Worm (Caenorhabditis elegans): ENCODE results near the gene gadr-3.

The gadr-3 gene

DNA sequence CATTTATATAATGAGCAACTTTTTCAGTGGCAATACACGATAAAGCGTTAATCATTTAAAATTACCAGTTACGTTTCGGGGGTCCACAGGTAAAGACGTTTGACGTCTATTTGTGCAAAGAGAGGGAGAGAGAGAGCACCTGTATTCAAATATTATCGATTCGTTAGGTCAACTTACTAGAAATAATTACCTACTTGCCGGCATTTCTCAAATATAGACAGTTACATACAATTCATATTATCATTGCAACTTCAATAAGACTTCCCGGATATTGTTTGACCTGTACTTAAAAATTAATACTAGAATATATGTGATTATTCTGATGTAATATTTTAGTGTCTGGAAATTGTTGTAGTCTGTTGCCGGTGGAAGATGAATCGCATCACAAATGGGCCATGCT lies at the start of gene gadr-3:
gadr-3 (minus strand) TSS at position 101 of the 400 bp plus-strand sequence.
- TF ChIP-seq unc-62 (GFP tag; optimal IDR thresholded peaks at IDR 0.05) = no peak

DNA sequence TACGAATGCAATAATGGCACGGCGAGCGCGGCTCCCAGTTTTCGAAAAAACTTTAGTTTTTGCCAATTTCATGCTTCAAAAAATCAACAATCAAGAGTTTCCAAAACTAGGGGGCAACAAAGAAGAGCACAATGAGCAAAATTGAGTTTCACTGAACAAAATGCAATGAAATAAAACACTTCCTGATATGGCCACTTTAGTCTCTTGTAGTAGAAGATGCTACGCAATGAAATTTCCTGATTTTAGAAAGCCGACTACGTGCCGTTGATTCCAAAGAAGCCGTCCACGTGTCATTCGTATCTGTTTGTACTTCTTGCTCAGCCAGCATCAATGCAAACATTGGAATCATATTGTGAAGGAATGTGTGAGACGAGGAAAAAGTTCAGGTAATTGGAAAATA lies 48.6 kb upstream of the gadr-3 start:
- TF ChIP-seq unc-62 (GFP tag; optimal IDR thresholded peaks at IDR 0.05) = no peak

DNA sequence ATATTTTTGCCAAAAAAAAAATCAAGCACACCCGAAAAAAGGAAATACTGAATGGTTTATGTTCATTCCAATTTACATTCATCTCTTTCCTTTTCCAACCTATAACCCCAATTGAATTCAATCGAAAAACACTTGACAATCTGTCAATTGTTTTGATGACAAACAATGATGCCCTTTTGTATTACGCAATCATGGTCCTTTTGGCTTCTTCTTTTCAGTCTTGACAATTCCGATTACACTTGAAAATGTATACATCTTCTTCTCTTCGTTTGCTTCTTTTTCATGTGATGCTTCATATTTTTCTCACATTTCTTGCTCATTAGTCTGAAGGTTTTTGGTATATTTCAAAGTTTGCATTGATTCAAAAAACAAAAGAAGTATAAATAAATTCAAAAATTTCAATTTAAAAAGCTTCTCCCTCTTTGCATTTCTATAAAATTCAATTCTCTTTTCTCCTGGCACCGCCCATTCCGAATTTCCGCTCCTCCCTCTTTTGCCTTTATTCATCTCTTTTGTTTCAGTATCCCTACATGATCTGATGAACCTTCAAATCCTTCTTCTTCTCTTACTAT lies 45.5 kb upstream of the gadr-3 start, which contains the start of gene C56G2.4:
C56G2.4 (plus strand) TSS at position 522 of the 572 bp plus-strand sequence.
- no peak for TF ChIP-seq unc-62 (GFP tag; optimal IDR thresholded peaks at IDR 0.05)

DNA sequence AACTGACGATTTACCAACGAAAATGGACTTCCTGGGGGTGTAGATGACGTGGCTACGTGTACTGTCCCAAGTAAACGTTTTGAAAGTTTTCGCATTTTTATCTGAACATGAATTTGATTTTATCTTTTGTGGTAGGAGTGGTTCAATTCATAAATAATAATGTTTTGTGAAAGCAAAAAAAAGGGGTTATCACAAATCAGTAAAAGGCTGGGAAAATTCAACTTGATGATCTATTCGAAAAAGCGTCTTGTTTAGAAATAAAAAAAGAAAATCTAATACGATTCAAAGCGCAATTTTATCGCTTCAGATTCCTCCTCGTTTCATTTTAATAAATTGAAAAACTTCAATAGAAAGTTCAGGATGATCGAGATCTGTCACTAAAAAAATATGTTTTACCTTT lies 38.3 kb upstream of the gadr-3 start, which contains the start of gene C56G2.5:
C56G2.5 (minus strand) TSS at position 101 of the 400 bp plus-strand sequence.
- no peak for TF ChIP-seq unc-62 (GFP tag; optimal IDR thresholded peaks at IDR 0.05)

DNA sequence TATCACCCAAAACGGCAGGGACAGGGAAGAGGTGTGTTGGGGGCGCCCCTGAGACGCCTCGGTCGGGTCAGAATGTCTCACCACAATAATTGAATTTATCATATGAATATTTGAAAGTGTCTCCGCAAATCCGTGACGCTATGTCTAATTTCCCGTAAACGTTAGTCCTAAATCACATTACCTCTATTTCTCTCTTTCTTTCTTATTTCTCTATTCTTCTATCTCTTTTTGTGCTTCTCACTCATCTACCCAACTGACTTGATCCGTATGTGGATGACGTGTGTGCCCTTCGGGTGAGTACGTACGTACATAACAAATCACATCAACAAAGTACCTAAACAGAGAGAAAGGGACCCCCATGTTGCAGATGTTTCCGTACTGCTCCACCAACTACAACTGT lies 31.6 kb upstream of the gadr-3 start:
- TF ChIP-seq unc-62 (GFP tag; optimal IDR thresholded peaks at IDR 0.05) = no peak

DNA sequence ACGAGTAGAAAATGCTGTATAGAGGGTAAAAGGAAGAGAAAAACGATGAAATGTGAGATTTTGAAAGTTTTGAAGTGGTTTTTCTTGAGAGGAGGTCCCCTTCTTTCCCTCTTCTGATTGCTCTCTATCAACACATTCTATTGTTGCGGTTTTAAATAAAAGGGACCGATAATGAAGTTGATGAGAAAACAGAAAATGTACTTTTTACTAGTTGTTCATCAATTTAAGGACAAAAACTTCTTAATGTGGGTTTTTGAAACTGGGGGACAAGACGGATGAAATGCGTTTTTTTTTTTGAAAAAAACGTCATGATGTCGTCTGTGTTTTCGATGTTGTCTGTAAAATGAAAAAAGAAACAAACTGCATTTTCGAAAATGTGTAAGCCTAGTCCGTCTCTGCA lies 31.0 kb upstream of the gadr-3 start:
- TF ChIP-seq unc-62 (GFP tag; optimal IDR thresholded peaks at IDR 0.05) = no peak

DNA sequence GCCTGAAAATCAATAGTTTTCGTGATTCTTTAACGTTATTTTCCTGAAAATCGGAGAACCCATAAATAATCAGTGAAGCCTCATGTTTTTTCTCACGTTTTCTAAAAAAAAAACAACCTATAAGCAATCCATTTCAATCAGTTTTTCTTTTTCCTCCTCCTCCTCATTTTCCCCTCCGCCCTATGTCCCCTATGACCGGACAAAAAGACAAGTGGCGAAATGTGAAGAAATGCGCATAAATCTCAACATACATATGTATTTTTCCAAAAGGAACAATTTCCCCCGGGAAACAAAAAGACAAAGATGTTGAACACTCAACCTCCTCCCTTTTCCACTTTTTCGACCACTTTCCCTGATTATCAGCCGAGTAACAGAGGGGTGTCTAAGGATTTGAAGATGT lies 29.7 kb upstream of the gadr-3 start:
- TF ChIP-seq unc-62 (GFP tag; optimal IDR thresholded peaks at IDR 0.05) = no peak

DNA sequence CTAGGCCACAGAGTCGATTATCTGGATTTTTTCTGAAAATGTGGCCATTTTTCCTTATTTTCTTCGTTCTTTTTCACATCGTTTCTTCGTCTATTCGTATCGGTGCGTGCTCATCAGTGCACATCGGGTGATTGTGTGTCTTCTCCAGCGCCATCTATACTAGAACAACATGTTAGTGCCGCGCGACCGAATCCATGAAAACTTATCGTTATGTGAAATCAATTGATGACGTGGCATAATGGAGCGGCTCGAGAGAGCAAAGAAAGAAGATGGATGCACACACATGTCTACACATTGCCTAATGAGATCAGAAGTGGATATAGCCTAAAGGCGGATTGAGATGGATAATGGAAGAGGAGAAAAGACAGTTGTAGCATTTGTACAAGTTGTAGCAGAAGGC lies 26.5 kb upstream of the gadr-3 start:
- TF ChIP-seq unc-62 (GFP tag; optimal IDR thresholded peaks at IDR 0.05) = no peak

DNA sequence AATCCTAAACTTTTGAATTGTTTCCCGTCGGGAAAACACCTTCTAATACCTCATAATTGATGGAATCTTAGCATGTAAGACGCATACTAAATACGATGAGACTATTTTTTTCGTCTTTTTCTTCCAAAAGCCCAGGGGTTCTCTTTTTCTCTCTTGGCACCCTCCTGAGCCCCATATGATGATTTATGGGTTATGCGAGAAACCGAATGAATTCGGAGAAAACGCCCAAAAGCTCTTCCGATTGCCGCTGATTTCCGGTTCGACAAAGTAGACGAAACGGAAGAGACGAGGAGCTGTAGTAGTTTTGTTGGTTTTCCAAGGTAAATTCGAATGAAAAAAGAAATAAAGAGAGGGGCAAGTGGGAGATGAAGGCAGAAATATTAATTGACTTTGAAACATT lies 25.7 kb upstream of the gadr-3 start:
- no peak for TF ChIP-seq unc-62 (GFP tag; optimal IDR thresholded peaks at IDR 0.05)

DNA sequence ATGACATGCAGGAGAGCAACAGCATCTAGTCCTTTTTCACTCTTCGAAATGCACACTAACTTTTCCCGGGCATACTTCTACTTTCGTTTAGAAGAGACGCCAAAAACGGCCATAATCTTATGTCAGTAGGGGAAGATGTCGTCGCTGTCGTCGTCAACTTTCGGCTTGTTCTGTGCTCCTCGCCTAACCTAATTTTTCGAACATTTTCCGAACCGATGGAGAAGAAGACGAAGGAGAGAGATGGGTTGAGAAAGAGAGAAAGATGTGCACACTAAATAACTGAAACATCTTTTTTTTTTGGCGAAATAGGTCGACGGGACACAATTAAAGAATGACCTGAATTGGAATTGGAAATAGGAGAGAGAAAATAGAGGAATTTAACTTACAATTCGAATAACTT lies 24.6 kb upstream of the gadr-3 start:
- no peak for TF ChIP-seq unc-62 (GFP tag; optimal IDR thresholded peaks at IDR 0.05)

DNA sequence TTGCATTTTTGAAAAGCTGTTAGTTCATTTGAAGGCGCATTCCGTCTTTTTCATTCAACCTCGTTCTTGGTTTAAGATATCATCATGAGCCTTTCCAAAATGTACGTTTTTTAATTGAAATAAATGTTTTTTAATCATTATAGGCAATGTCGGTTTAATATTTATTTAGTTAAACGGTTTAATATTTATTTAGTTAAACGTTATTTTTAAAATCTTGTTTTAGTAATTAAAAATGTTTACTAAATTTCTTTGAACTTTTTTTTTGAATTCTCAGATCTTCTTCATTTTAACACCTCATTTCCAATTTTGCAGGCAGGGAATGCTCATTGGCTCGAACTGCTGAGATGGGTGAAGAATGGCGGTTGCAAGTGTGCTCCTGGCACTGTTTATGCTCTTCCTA lies 23.3 kb upstream of the gadr-3 start, which contains the start of gene gar-2:
gar-2 (plus strand) TSS at position 301 of the 400 bp plus-strand sequence.
- no peak for TF ChIP-seq unc-62 (GFP tag; optimal IDR thresholded peaks at IDR 0.05)

DNA sequence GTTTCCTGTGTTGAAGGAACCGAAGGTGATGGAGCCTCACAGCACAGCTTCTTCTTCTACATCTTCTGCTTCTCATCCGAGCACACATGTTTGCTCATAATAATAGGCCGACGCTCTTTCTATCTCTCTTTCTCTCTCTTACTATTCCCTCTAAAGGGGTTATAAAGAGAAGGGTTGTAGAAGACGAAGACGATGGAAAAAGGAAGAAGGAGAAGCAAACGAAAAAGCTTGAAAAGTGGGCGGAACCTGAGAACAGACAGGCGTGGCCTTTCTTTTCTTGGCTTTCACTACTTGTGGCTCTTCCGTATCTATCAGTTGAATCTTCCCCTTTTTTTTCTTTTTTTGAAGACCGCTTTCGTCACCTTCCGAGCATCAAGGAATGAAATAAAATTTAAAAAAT lies 22.0 kb upstream of the gadr-3 start:
- no peak for TF ChIP-seq unc-62 (GFP tag; optimal IDR thresholded peaks at IDR 0.05)

DNA sequence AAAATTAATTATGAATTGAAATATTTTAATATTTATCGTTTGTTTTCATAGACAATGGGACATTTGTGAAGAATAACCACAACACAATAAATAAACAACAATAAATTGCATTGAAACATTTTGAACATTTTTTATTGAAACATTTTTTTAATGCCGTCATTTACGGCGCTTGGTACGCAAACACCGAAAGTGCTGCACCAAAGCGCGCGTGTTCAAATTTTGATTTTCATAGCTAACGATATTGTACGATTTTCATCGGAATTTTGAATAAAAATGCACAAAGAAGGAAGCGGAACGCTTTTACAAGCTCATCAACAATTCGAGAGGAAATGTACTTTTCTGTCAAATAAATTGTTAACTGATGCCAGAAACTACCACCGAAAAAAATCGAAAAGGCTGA lies 18.0 kb upstream of the gadr-3 start:
- TF ChIP-seq unc-62 (GFP tag; optimal IDR thresholded peaks at IDR 0.05) = no peak

DNA sequence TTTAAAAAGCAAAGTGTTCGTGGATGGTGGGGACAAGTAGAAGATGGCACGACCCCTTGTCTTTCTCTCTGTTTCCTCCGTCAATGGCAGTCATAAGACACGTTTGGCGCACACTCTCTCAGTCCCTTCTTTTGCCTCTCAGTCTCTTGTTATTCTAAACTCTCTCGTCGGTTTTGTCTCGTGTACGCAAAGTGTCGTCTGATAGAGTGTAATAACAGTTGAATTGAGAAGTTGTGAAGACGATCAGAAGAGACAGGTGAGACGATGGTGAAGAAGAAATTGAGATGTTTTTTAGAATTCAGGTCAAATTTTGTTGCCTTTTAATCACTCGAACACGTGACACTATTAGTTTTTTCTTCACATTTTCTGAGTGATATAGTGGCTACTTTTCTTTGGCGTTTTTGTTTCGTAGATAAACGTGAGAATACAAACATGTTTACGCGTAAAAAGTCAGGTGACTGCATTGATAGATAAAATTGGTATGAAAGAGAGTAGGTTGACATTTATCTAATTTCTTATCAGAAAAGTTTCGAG lies 17.4 kb upstream of the gadr-3 start, which contains the start of gene F47D12.9:
F47D12.9 (minus strand) TSS at position 267 of the 534 bp plus-strand sequence.
- no peak for TF ChIP-seq unc-62 (GFP tag; optimal IDR thresholded peaks at IDR 0.05)

DNA sequence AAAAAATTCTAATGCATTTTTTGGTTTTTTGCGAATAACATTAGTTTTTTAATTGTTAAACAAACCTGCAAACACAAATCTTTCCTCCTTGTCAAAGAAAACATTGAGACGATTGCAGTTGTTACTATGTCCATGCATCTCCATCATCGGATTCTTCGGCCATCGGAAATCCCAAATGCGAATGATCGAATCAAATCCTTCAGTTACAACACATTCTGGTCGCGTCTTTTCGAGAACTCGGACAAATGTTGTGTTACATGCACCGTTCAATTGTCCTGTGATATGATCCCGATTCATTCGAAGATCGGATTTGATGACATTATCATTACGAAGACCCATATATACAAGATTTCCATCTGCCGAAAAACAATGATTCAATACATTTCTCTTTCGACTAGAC lies 14.5 kb upstream of the gadr-3 start:
- no peak for TF ChIP-seq unc-62 (GFP tag; optimal IDR thresholded peaks at IDR 0.05)

DNA sequence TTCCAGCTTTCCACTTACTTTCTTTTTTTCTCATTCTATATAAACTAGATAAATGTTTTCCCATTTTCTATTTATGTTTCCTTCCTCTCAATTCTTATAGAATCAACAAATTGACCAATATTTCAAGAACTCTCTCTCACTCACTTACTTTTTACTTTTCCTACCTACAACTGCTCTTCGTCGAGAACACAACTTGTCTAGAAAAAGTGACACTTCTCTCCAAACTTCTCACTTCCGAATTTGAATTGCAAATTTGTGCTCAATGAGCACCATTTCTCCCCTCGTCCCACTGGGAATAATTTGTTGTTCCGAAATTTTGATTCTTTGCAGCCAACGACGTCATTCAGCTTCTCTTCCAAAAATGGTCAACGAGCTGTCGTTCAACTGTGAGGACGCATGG lies 12.3 kb upstream of the gadr-3 start, which contains the start of gene F47D12.3:
F47D12.3 (plus strand) TSS at position 331 of the 400 bp plus-strand sequence.
- no peak for TF ChIP-seq unc-62 (GFP tag; optimal IDR thresholded peaks at IDR 0.05)

DNA sequence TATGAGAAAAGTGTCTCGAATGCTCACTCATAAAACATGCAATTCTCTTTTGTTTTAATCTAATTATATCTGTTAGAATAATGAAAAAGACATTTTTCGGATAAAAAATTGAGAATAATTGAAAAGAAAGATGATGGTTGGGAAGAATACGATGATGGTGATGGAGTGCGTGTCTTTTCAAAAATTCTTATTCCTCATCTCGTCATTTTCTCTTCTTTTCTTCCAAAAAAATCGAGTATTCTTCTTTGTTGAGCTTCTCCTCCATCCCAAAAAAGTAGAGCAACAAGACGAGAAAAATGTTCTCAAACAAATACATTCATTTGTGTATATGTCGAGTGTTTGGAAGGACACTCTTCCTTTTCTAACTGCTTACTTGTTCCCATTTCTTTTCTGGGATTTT lies 11.8 kb upstream of the gadr-3 start:
- no peak for TF ChIP-seq unc-62 (GFP tag; optimal IDR thresholded peaks at IDR 0.05)
